Worm (Caenorhabditis elegans): Measurements from ENCODE around the gene ZC373.2.

- TF ChIP-seq blmp-1 (tag; optimal IDR thresholded peaks at IDR 0.05), result no peak
- TF ChIP-seq ztf-11 (tag; optimal IDR thresholded peaks at IDR 0.05), result no peak
- no peak for TF ChIP-seq nhr-28 (tag; optimal IDR thresholded peaks at IDR 0.05)
- TF ChIP-seq lin-13 (tag; optimal IDR thresholded peaks at IDR 0.05), result no peak
- no peak for TF ChIP-seq ces-1 (GFP tag; optimal IDR thresholded peaks at IDR 0.05)
- no peak for TF ChIP-seq unc-62 (GFP tag; optimal IDR thresholded peaks at IDR 0.05)
Observed at ce11 chrX:10049160-10049559, 9.1 kb downstream of the ZC373.2 start, which contains the start of gene gnrr-3.

Measured in whole organism, mixed stage, embryonic.